Fruit fly (Drosophila melanogaster) whole organism, prepupa: Measurements from ENCODE around the gene IFT43.

Source experiments
- CG1621 ChIP-seq: fragments of 200-800 bp; sonication (Bioruptor generic); optimal IDR thresholded peaks from 3 replicates; lab custom pipeline; 2018; ENCODE audit warnings: missing biosample characterization, mild to moderate bottlenecking, missing genetic modification characterization
- CG31627 ChIP-seq: fragments of 200-800 bp; sonication (Bioruptor generic); optimal IDR thresholded peaks from 3 replicates; lab custom pipeline; 2016; ENCODE audit warnings: missing biosample characterization, missing genetic modification characterization
- dsx ChIP-seq: fragments of 200-800 bp; optimal IDR thresholded peaks from 3 replicates; lab custom pipeline; 2019; ENCODE audit warnings: missing biosample characterization, mild to moderate bottlenecking, missing genetic modification characterization, moderate library complexity; ENCODE audit not compliant: poor library complexity, severe bottlenecking

- TF ChIP-seq CG1621 = no peak
- no peak for TF ChIP-seq dsx (GFP tag; lab: Kevin White, UChicago)
- no peak for TF ChIP-seq CG31627 (GFP tag; lab: Kevin White, UChicago)
These were observed 43.7 kb downstream of the IFT43 start for dm6 chr2L:12651040-12651439.
